Worm (Caenorhabditis elegans): ENCODE results near the gene srx-64.

Gene srx-64

DNA sequence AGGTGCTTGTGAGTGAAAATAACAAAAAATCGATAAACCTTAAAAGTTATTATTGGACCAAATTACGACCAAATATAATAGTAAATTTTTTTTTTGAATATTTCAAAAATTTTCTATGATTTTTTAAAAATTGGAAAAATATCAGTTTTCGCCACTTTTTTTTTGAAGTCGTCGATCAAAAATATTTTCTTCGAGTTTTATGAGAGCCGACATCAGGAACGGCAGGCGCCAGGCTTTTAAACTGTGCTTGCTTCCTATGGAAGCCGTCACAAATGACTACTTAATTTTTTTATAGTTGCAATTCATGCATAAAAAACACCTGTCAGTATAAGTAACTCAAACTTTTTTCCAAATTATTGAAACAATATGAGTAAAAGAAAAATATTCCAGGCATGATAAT, 25.8 kb upstream of the srx-64 start:
- TF ChIP-seq tbp1 (GFP tag; optimal IDR thresholded peaks at IDR 0.05) = no peak
- TF ChIP-seq nfya-2 (GFP tag; IDR thresholded peaks at IDR 0.05) = no peak
- no peak for TF ChIP-seq Y56A3A.18 (GFP tag; IDR thresholded peaks at IDR 0.05)

DNA sequence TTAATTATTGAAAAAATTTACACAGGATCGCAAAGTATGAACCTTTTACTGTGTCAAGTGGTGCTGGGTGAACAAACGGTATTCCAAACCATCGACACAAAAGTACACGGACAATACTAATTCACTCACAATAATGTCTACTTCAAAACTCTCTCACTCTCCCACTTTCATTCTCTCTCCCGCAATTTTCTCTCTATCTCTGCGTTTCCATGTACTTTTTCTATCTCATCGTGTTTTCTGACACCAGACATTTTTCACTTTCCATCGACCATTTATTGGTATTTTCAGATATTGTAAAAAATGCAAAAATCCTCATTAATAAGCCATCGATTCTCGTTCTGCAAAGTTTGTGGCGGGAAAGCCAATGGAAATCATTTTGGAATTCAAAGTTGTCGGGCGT, 23.4 kb upstream of the srx-64 start, which contains the start of gene nhr-156:
TSS of gene nhr-156 (plus strand) at position 266 of the 400 bp plus-strand sequence.
- no peak for TF ChIP-seq xnd-1 (tag; optimal IDR thresholded peaks at IDR 0.05)
- no peak for TF ChIP-seq lin-40 (tag; optimal IDR thresholded peaks at IDR 0.05)
- no peak for TF ChIP-seq lir-1 (GFP tag; conservative IDR thresholded peaks at IDR 0.05)

DNA sequence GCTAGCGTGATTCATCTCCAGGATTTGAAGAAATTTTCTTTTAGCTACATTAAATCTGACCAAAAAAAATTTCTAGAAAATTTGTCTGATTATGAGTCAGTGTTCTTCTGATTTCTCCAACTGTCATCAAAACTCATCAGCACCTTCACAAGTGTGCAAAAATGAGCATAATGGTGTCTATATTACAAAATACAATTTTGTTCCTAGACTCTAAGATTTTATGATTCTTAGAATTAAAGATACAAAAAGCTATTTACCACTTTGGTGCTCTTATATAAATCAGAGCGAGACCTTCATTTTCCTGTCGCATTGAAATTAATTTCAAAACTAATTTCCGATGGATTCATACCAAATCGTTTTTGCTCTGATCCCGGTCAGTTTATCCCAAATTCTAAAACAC, 16.7 kb upstream of the srx-64 start, which contains the start of gene srx-68:
TSS of gene srx-68 (plus strand) at position 301 of the 400 bp plus-strand sequence.
- TF ChIP-seq Y53F4B.3 (GFP tag; IDR thresholded peaks at IDR 0.05) = no peak
- no peak for TF ChIP-seq akir-1 (GFP tag; optimal IDR thresholded peaks at IDR 0.05)
- TF ChIP-seq pbrm-1 (GFP tag; IDR thresholded peaks at IDR 0.05) = no peak
- TF ChIP-seq T26A5.8 (tag; optimal IDR thresholded peaks at IDR 0.05) = no peak
- no peak for TF ChIP-seq tbp1 (GFP tag; optimal IDR thresholded peaks at IDR 0.05)
- no peak for TF ChIP-seq lir-1 (GFP tag; conservative IDR thresholded peaks at IDR 0.05)
- no peak for TF ChIP-seq somi-1 (GFP tag; optimal IDR thresholded peaks at IDR 0.05)
- no peak for TF ChIP-seq sea-2 (GFP tag; IDR thresholded peaks at IDR 0.05)
- no peak for TF ChIP-seq Y67H2A.10 (GFP tag; conservative IDR thresholded peaks at IDR 0.05)
- TF ChIP-seq ZK185.1 (tag; optimal IDR thresholded peaks at IDR 0.05; ENCODE audit: poor library complexity, severe bottlenecking) = no peak
- TF ChIP-seq him-1 (tag; optimal IDR thresholded peaks at IDR 0.05) = no peak
- TF ChIP-seq hmg-1.2 (GFP tag; IDR thresholded peaks at IDR 0.05) = no peak
- no peak for TF ChIP-seq zfh-2 (GFP tag; conservative IDR thresholded peaks at IDR 0.05)
- no peak for TF ChIP-seq hrde-1 (tag; optimal IDR thresholded peaks at IDR 0.05; ENCODE audit: borderline replicate concordance)
- no peak for TF ChIP-seq ceh-79 (tag; optimal IDR thresholded peaks at IDR 0.05)
- no peak for TF ChIP-seq C06A6.2 (GFP tag; conservative IDR thresholded peaks at IDR 0.05)
- no peak for TF ChIP-seq repo-1 (tag; optimal IDR thresholded peaks at IDR 0.05)
- no peak for TF ChIP-seq F52B5.7 (tag; optimal IDR thresholded peaks at IDR 0.05)
- TF ChIP-seq Y53G8AR.9 (GFP tag; conservative IDR thresholded peaks at IDR 0.05) = no peak
- no peak for TF ChIP-seq sptf-2 (GFP tag; optimal IDR thresholded peaks at IDR 0.05)

DNA sequence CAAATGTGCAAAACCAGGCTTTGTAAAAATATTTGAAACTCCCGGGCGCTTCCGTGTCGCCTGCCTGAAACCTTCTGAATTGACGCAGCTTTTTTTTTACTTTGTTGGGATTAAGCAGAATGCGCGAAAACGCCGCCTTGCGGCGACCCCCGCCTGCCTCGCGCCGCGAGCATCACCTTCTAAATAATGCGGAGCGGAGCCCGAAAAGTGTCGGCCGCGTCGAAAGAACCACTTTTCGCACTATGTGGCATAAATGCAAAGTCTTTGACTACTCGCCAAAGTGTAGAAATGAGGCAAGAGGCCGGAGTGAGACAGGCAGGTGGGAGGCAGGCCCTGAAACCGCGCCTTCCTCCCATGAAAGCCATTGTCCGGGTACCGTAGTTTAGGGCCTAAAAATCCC, 16.1 kb upstream of the srx-64 start:
- no peak for TF ChIP-seq hsf-1 (GFP tag; IDR thresholded peaks at IDR 0.05)
- no peak for TF ChIP-seq unc-62 (GFP tag; optimal IDR thresholded peaks at IDR 0.05)
- no peak for TF ChIP-seq lir-1 (GFP tag; conservative IDR thresholded peaks at IDR 0.05)
- no peak for TF ChIP-seq snpc-4 (GFP tag; optimal IDR thresholded peaks at IDR 0.05)
- TF ChIP-seq snpc-4 (tag; optimal IDR thresholded peaks at IDR 0.05) = peak in 2 of 4 experiments; percentile 60 to 79
- no peak for TF ChIP-seq B0019.2 (GFP tag; conservative IDR thresholded peaks at IDR 0.05)
- TF ChIP-seq rec-8 (tag; optimal IDR thresholded peaks at IDR 0.05) = no peak
- 0 out of 2 replicates have a peak, but pooled peaks have one; percentile 38 for TF ChIP-seq nhr-120 (GFP tag; IDR thresholded peaks at IDR 0.05)
- TF ChIP-seq C17E4.6 (GFP tag; IDR thresholded peaks at IDR 0.05) = no peak
- no peak for TF ChIP-seq snpc-1.1 (tag; optimal IDR thresholded peaks at IDR 0.05; ENCODE audit: insufficient read depth)

DNA sequence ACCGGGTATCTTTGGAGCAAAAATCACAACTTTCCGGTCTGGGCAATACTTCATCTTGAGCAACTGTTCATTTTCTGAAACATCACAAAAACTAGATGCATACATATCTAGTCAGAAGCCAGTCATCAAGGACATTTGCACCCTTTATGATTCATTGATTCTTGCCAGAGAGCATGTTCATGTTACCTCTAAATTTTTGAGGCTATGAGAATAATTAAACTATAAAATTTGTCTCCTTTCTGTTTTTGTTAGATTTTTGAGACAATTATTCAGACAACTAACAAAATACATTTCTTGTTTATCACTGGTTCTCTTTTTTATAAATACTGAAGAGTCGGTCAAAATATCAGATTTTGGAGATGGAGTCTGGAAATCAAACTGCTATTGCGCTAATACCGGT, 12.7 kb upstream of the srx-64 start, which contains the start of gene srx-67:
TSS of gene srx-67 (plus strand) at position 301 of the 400 bp plus-strand sequence.
- TF ChIP-seq athp-1 (tag; optimal IDR thresholded peaks at IDR 0.05) (no peak), zim-3 (tag; optimal IDR thresholded peaks at IDR 0.05) (no peak), lsy-27 (tag; optimal IDR thresholded peaks at IDR 0.05; ENCODE audit: borderline replicate concordance, insufficient read depth) (no peak), B0261.1 (tag; optimal IDR thresholded peaks at IDR 0.05) (no peak), egl-18 (GFP tag; IDR thresholded peaks at IDR 0.05) (no peak), ceh-79 (tag; optimal IDR thresholded peaks at IDR 0.05) (no peak), lsl-1 (GFP tag; optimal IDR thresholded peaks at IDR 0.05) (no peak), tlf-1 (GFP tag; optimal IDR thresholded peaks at IDR 0.05) (no peak)
